Fruit fly (Drosophila melanogaster): ENCODE data around the gene ChLD3.

The ChLD3 gene

DNA sequence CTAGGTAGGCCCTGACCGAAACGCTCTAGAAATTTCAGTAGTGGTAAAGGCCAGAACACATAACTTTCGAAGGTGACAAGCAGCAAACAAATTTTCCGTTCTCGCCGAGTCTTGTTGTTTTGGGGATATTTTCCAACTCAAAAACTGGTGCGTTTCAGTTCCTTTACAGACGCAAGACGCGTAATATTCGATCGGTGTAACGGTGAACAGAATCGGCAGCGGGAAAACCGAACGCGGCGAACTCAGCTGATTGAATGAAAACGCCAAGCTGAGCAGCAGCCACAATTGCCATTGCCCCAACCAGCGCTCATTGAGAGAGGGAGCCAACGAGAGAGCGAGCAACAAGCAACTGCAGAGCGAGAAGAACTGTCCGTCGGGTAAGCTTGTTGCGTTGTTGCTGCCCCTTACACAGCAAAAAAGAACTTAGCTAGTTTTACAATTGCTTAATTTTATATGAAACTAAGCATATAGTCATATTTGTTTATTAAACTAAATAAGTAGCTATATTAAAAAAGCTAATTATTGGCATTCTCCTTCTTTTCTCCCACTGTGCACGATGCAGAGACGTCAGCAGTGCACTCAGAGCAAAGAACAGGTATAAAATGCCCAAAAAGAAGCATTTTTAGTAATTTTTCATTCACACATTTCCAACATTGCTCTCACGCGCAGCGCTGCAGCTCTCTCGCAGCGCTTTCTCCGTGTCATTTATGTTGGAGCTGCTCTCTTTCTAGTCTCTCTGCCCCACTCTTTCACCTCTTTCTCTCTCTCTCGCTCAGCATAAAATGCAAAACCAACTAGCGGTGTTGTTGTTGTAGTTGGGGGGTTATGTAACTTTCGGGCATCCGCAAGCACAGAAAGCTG is 22.6 kb upstream of the ChLD3 start, which contains the start of the genes Cyt-c-d and CG31808 (continued):
- TF ChIP-seq MESR4 (GFP tag; optimal IDR thresholded peaks at IDR 0.05) (peak; percentile 47), chn (GFP tag; optimal IDR thresholded peaks at IDR 0.05) (peak; percentile 96), chm (GFP tag; IDR thresholded peaks at IDR 0.05) (peak; percentile 95), Chrac-16 (GFP tag; optimal IDR thresholded peaks at IDR 0.05) (peak; percentile 96), Fer3 (tag; optimal IDR thresholded peaks at IDR 0.05) (peak; percentile 95), kay (GFP tag; optimal IDR thresholded peaks at IDR 0.05) (peak; percentile 89), CG12299 (tag; optimal IDR thresholded peaks at IDR 0.05) (peak; percentile 96), CG7357 (GFP tag; IDR thresholded peaks at IDR 0.05) (peak; percentile 91), pnt (GFP tag; optimal IDR thresholded peaks at IDR 0.05) (peak; percentile 92), hb (GFP tag; IDR thresholded peaks at IDR 0.05; ENCODE audit: partially characterized antibody) (0 out of 3 replicates have a peak, but pooled peaks have one; percentile 42), odd (GFP tag; optimal IDR thresholded peaks at IDR 0.05) (peak; percentile 97), CG12769 (tag; optimal IDR thresholded peaks at IDR 0.05) (peak; percentile 95), sens-2 (GFP tag; IDR thresholded peaks at IDR 0.05) (peak; percentile 91), CrebB (tag; optimal IDR thresholded peaks at IDR 0.05) (peak; percentile 95), Sox102F (GFP tag; optimal IDR thresholded peaks at IDR 0.05) (peak; percentile 99), CG12155 (GFP tag; optimal IDR thresholded peaks at IDR 0.05) (peak; percentile 93), btn (GFP tag; optimal IDR thresholded peaks at IDR 0.05) (peak; percentile 82), ken (GFP tag; IDR thresholded peaks at IDR 0.05) (peak; percentile 98), schlank (tag; optimal IDR thresholded peaks at IDR 0.05) (peak; percentile 70), dmrt11E (tag; optimal IDR thresholded peaks at IDR 0.05) (peak; percentile 95), CG7786 (GFP tag; optimal IDR thresholded peaks at IDR 0.05) (peak; percentile 89), peb (GFP tag; IDR thresholded peaks at IDR 0.05) (peak; percentile 97), CG6683 (GFP tag; optimal IDR thresholded peaks at IDR 0.05) (peak; percentile 95), Rx (GFP tag; IDR thresholded peaks at IDR 0.05) (peak; percentile 94), CG30403 (GFP tag; optimal IDR thresholded peaks at IDR 0.05) (peak; percentile 98), vfl (GFP tag; optimal IDR thresholded peaks at IDR 0.05) (peak; percentile 93), gt (GFP tag; IDR thresholded peaks at IDR 0.05) (peak; percentile 95), CG12942 (GFP tag; optimal IDR thresholded peaks at IDR 0.05) (peak; percentile 95), CG34422 (GFP tag; IDR thresholded peaks at IDR 0.05) (peak; percentile 96), Awh (GFP tag; IDR thresholded peaks at IDR 0.05) (peak; percentile 98), prd (optimal IDR thresholded peaks at IDR 0.05) (no peak), prd (GFP tag; IDR thresholded peaks at IDR 0.05) (peak; percentile 98), CG17912 (GFP tag; optimal IDR thresholded peaks at IDR 0.05) (peak; percentile 75), sug (tag; optimal IDR thresholded peaks at IDR 0.05) (peak; percentile 82), CG13424 (tag; optimal IDR thresholded peaks at IDR 0.05) (peak; percentile 98), nmo (GFP tag; optimal IDR thresholded peaks at IDR 0.05) (peak; percentile 98), Lhr (GFP tag; optimal IDR thresholded peaks at IDR 0.05) (peak; percentile 94), Nf-YB (GFP tag; optimal IDR thresholded peaks at IDR 0.05) (peak; percentile 86), lola (GFP tag; optimal IDR thresholded peaks at IDR 0.05) (peak in 1 of 3 experiments; percentile 95), amos (GFP tag; IDR thresholded peaks at IDR 0.05; ENCODE audit: partially characterized antibody) (no peak; the same call in 1 of the 2 replicates), CG8765 (GFP tag; IDR thresholded peaks at IDR 0.05) (peak; percentile 83), tll (GFP tag; optimal IDR thresholded peaks at IDR 0.05) (peak in 1 of 2 experiments; percentile 11), Nf-YC (tag; optimal IDR thresholded peaks at IDR 0.05) (peak; percentile 83), Myb (GFP tag; optimal IDR thresholded peaks at IDR 0.05) (peak; percentile 71), lov (optimal IDR thresholded peaks at IDR 0.05) (no peak), lov (GFP tag; IDR thresholded peaks at IDR 0.05) (peak; percentile 96), ap (GFP tag; IDR thresholded peaks at IDR 0.05) (peak; percentile 97), CG7928 (GFP tag; optimal IDR thresholded peaks at IDR 0.05) (peak; percentile 71), CG8924 (tag; optimal IDR thresholded peaks at IDR 0.05) (peak; percentile 98)

Measured in whole organism, embryonic.